Fruit fly (Drosophila melanogaster): Measurements from ENCODE around the gene CG42394.
A peak's percentile ranks its signal among the peaks of the same experiment; 100 is the strongest.

CG42394 gene

DNA sequence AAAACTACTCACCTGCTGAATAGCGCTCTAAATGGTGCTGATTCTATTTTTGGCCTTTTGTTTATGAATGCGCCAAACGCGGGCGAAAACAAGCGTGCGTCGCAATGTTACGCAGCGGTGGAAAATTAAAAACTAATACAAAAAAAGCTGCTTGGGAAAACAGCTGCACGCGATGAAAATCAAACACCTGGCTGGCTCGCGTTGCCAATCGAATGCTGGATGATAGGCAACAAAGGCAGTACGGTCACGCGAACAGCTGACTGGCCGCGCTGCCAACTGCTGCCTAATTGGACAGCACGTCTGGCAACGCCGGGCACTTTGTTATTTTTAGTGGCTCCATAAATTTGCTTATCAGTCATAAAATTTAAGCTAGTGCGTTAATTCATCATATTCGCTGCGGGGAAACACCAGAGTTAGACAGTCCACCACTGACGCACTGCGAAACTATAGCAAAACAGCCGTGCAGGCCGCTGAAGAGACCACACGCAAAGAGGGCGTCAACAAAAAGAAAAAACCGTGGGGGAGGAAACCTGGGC lies 18.9 kb downstream of the CG42394 start, which contains the start of the genes SelR and Tsp86D (continued):
- peak; percentile 84 for TF ChIP-seq CG13894 (tag; optimal IDR thresholded peaks at IDR 0.05)
- TF ChIP-seq ap (GFP tag; IDR thresholded peaks at IDR 0.05) = no peak
- peak; percentile 7 for TF ChIP-seq Lhr (GFP tag; optimal IDR thresholded peaks at IDR 0.05)
- no peak for TF ChIP-seq mld (GFP tag; IDR thresholded peaks at IDR 0.05; ENCODE audit: partially characterized antibody)
- TF ChIP-seq CG8924 (tag; optimal IDR thresholded peaks at IDR 0.05) = peak; percentile 64
- peak; percentile 43 for TF ChIP-seq CG2678 (tag; optimal IDR thresholded peaks at IDR 0.05)
- no peak for TF ChIP-seq CG18011 (GFP tag; optimal IDR thresholded peaks at IDR 0.05)
- TF ChIP-seq CG33557 (GFP tag; optimal IDR thresholded peaks at IDR 0.05) = no peak
- TF ChIP-seq aop (GFP tag; IDR thresholded peaks at IDR 0.05) = no peak
- peak; percentile 77 for TF ChIP-seq CG3847 (GFP tag; IDR thresholded peaks at IDR 0.05)
- no peak for TF ChIP-seq Trl (optimal IDR thresholded peaks at IDR 0.05)
- no peak for TF ChIP-seq Trl (GFP tag; optimal IDR thresholded peaks at IDR 0.05)
- no peak for TF ChIP-seq Sry-β (GFP tag; optimal IDR thresholded peaks at IDR 0.05)
- peak; percentile 81 for TF ChIP-seq CG13287 (GFP tag; IDR thresholded peaks at IDR 0.05; ENCODE audit: partially characterized antibody)
- no peak for TF ChIP-seq CG7372 (GFP tag; IDR thresholded peaks at IDR 0.05)
- peak; percentile 16 for TF ChIP-seq kni (GFP tag; optimal IDR thresholded peaks at IDR 0.05)
- no peak for TF ChIP-seq Hey (tag; optimal IDR thresholded peaks at IDR 0.05)
- no peak for TF ChIP-seq gce (GFP tag; IDR thresholded peaks at IDR 0.05)
- no peak for TF ChIP-seq hth (optimal IDR thresholded peaks at IDR 0.05)
- no peak for TF ChIP-seq chm (GFP tag; IDR thresholded peaks at IDR 0.05)
- no peak for TF ChIP-seq ash1 (GFP tag; optimal IDR thresholded peaks at IDR 0.05)
- peak; percentile 57 for TF ChIP-seq CG10267 (tag; optimal IDR thresholded peaks at IDR 0.05)
- peak; percentile 1 for TF ChIP-seq Asciz (GFP tag; optimal IDR thresholded peaks at IDR 0.05)
- peak; percentile 48 for TF ChIP-seq ac (GFP tag; optimal IDR thresholded peaks at IDR 0.05)
- TF ChIP-seq bbx (GFP tag; IDR thresholded peaks at IDR 0.05; ENCODE audit: partially characterized antibody) = peak; percentile 68
- no peak for TF ChIP-seq CG8765 (GFP tag; IDR thresholded peaks at IDR 0.05)
- TF ChIP-seq h (optimal IDR thresholded peaks at IDR 0.05) = no peak
- TF ChIP-seq CG3726 (GFP tag; IDR thresholded peaks at IDR 0.05) = no peak
- TF ChIP-seq Hr51 (GFP tag; optimal IDR thresholded peaks at IDR 0.05) = peak in 1 of 2 experiments; percentile 32
- no peak for TF ChIP-seq Drgx (GFP tag; IDR thresholded peaks at IDR 0.05)
- TF ChIP-seq ems (GFP tag; optimal IDR thresholded peaks at IDR 0.05) = no peak
- no peak for TF ChIP-seq CG7786 (GFP tag; optimal IDR thresholded peaks at IDR 0.05)
- TF ChIP-seq eyg (GFP tag; optimal IDR thresholded peaks at IDR 0.05) = no peak
- peak; percentile 75 for TF ChIP-seq CG17829 (tag; optimal IDR thresholded peaks at IDR 0.05)
- no peak for TF ChIP-seq vnd (GFP tag; IDR thresholded peaks at IDR 0.05; ENCODE audit: partially characterized antibody)
- no peak for TF ChIP-seq vfl (GFP tag; optimal IDR thresholded peaks at IDR 0.05)
- no peak for TF ChIP-seq Hr39 (optimal IDR thresholded peaks at IDR 0.05)
- peak; percentile 64 for TF ChIP-seq CG12659 (GFP tag; optimal IDR thresholded peaks at IDR 0.05)
- TF ChIP-seq Hr78 (GFP tag; optimal IDR thresholded peaks at IDR 0.05) = no peak
- TF ChIP-seq MTF-1 (GFP tag; optimal IDR thresholded peaks at IDR 0.05; ENCODE audit: borderline replicate concordance) = peak; percentile 55
- TF ChIP-seq Scr (GFP tag; IDR thresholded peaks at IDR 0.05; ENCODE audit: partially characterized antibody) = peak; percentile 68
- TF ChIP-seq zfh1 (GFP tag; IDR thresholded peaks at IDR 0.05) = no peak
- no peak for TF ChIP-seq CG4360 (GFP tag; IDR thresholded peaks at IDR 0.05)
- peak; percentile 75 for TF ChIP-seq stwl (tag; optimal IDR thresholded peaks at IDR 0.05)
- TF ChIP-seq gro (GFP tag; optimal IDR thresholded peaks at IDR 0.05) = peak; percentile 61
- no peak for TF ChIP-seq CG18476 (GFP tag; optimal IDR thresholded peaks at IDR 0.05)
- no peak for TF ChIP-seq CG6175 (GFP tag; IDR thresholded peaks at IDR 0.05)
- TF ChIP-seq CG16863 (GFP tag; optimal IDR thresholded peaks at IDR 0.05) = no peak
- no peak for TF ChIP-seq CG3065 (GFP tag; optimal IDR thresholded peaks at IDR 0.05)
- 0 out of 4 replicates have a peak, but pooled peaks have one; percentile 50 for TF ChIP-seq chinmo (GFP tag; IDR thresholded peaks at IDR 0.05; ENCODE audit: partially characterized antibody)
- peak; percentile 17 for TF ChIP-seq HHEX (GFP tag; optimal IDR thresholded peaks at IDR 0.05)

Data from whole organism, embryonic.